Fruit fly (Drosophila melanogaster) whole organism, embryonic: ENCODE measurements around the gene Baldspot.

ENCODE experiments used
- ATbp ChIP-seq: fragments of 200-800 bp; sonication (Bioruptor generic); optimal IDR thresholded peaks from 2 replicates; lab custom pipeline; 2017; ENCODE audit warnings: missing biosample characterization, mild to moderate bottlenecking, missing genetic modification characterization, missing genetic modification reagents
- Ada2b ChIP-seq: fragments of 200-800 bp; sonication (Bioruptor generic); IDR thresholded peaks from 2 replicates; pipeline ENCODE4 v1.3.6; 2022; ENCODE audit warnings: missing biosample characterization, missing genetic modification characterization
- CG1024 ChIP-seq: fragments of 200-800 bp; sonication (Bioruptor generic); IDR thresholded peaks from 2 replicates; pipeline ENCODE4 v1.3.6; 2022; ENCODE audit warnings: missing biosample characterization, missing genetic modification characterization
- CG10462 ChIP-seq: fragments of 200-800 bp; sonication (Bioruptor generic); optimal IDR thresholded peaks from 2 replicates; lab custom pipeline; 2016; ENCODE audit warnings: missing biosample characterization, missing genetic modification characterization
- CG10565 ChIP-seq: fragments of 200-800 bp; sonication (Bioruptor generic); optimal IDR thresholded peaks from 3 replicates; lab custom pipeline; 2016; ENCODE audit warnings: missing biosample characterization, mild to moderate bottlenecking, missing genetic modification characterization
- CG12299 ChIP-seq: fragments of 200-800 bp; sonication (Bioruptor generic); optimal IDR thresholded peaks from 2 replicates; lab custom pipeline; 2018; ENCODE audit warnings: missing biosample characterization, mild to moderate bottlenecking, missing genetic modification characterization
- CG1233 ChIP-seq: fragments of 200-800 bp; sonication (Bioruptor generic); optimal IDR thresholded peaks from 4 replicates; lab custom pipeline; 2018; ENCODE audit warnings: missing biosample characterization, mild to moderate bottlenecking, missing genetic modification characterization
- CG12942 ChIP-seq: fragments of 200-800 bp; sonication (Bioruptor generic); optimal IDR thresholded peaks from 3 replicates; lab custom pipeline; 2016; ENCODE audit warnings: missing biosample characterization, missing genetic modification characterization
- CG16815 ChIP-seq: fragments of 200-800 bp; sonication (Bioruptor generic); optimal IDR thresholded peaks from 3 replicates; lab custom pipeline; 2017; ENCODE audit warnings: missing biosample characterization, mild to moderate bottlenecking, missing genetic modification characterization
- CG6689 ChIP-seq: fragments of 200-800 bp; sonication (Bioruptor generic); IDR thresholded peaks from 2 replicates; pipeline ENCODE4 v1.3.6; 2022; ENCODE audit warnings: missing biosample characterization, missing genetic modification characterization
- CG7928 ChIP-seq: fragments of 200-800 bp; sonication (Bioruptor generic); optimal IDR thresholded peaks from 2 replicates; lab custom pipeline; 2017; ENCODE audit warnings: missing biosample characterization, mild to moderate bottlenecking, missing genetic modification characterization
- CG7963 ChIP-seq: fragments of 200-800 bp; sonication (Bioruptor generic); IDR thresholded peaks from 3 replicates; pipeline ENCODE4 v1.3.6; 2022; ENCODE audit warnings: missing biosample characterization, missing genetic modification characterization; ENCODE audit not compliant: partially characterized antibody
- D ChIP-seq, 2 experiments: fragments of 200-800 bp in 1 of 2; fragments of >200 bp in 1 of 2; sonication (Bioruptor generic) in 1 of 2; optimal IDR thresholded peaks; 2 replicates in 1 of 2; 3 replicates in 1 of 2; lab custom pipeline; 2017; ENCODE audit warnings: mild to moderate bottlenecking in 1 of 2, missing biosample characterization in 1 of 2, missing genetic modification characterization in 1 of 2, missing genetic modification reagents in 1 of 2
- Dll ChIP-seq: fragments of 200-800 bp; sonication (Bioruptor generic); IDR thresholded peaks from 4 replicates; pipeline ENCODE4 v1.3.6; 2022; ENCODE audit warnings: missing biosample characterization, missing genetic modification characterization; ENCODE audit not compliant: partially characterized antibody
- Elba2 ChIP-seq: fragments of 200-800 bp; sonication (Bioruptor generic); optimal IDR thresholded peaks from 3 replicates; lab custom pipeline; 2016; ENCODE audit warnings: missing biosample characterization, missing genetic modification characterization
- GATAe ChIP-seq: fragments of 200-800 bp; sonication (Bioruptor generic); conservative IDR thresholded peaks from 2 replicates; pipeline ENCODE4 v1.3.6; 2022; ENCODE audit warnings: missing biosample characterization, missing genetic modification characterization
- HLH54F ChIP-seq: fragments of 200-800 bp; sonication (Bioruptor generic); optimal IDR thresholded peaks from 3 replicates; lab custom pipeline; 2016; ENCODE audit warnings: missing biosample characterization, missing genetic modification characterization
- Hmx ChIP-seq: fragments of 200-800 bp; sonication (Bioruptor generic); optimal IDR thresholded peaks from 2 replicates; lab custom pipeline; 2016; ENCODE audit warnings: missing biosample characterization, missing genetic modification characterization
- Lim3 ChIP-seq: fragments of 200-800 bp; sonication (Bioruptor generic); IDR thresholded peaks from 2 replicates; pipeline ENCODE4 v1.3.6; 2022; ENCODE audit warnings: missing biosample characterization, missing genetic modification characterization
- Mad ChIP-seq: fragments of 200-800 bp; sonication (Bioruptor generic); optimal IDR thresholded peaks from 2 replicates; lab custom pipeline; 2016; ENCODE audit warnings: missing biosample characterization, missing genetic modification characterization
- Med ChIP-seq: fragments of 200-800 bp; sonication (Bioruptor generic); peaks from one replicate; lab custom pipeline; 2016; ENCODE audit warnings: missing biosample characterization, missing genetic modification characterization, mild to moderate bottlenecking, inconsistent platforms, moderate library complexity
- Nf-YA ChIP-seq: fragments of 200-800 bp; sonication (Bioruptor generic); IDR thresholded peaks from 2 replicates; pipeline ENCODE4 v1.3.6; 2022; ENCODE audit warnings: missing biosample characterization, missing genetic modification characterization
- Opbp ChIP-seq: fragments of 200-800 bp; sonication (Bioruptor generic); IDR thresholded peaks from 3 replicates; pipeline ENCODE4 v1.3.6; 2022; ENCODE audit warnings: missing biosample characterization, missing genetic modification characterization; ENCODE audit not compliant: partially characterized antibody
- Pdp1 ChIP-seq, 2 experiments: fragments of 200-800 bp; sonication (Bioruptor generic); optimal IDR thresholded peaks; 3 replicates each; lab custom pipeline; 2016; ENCODE audit warnings: missing biosample characterization in 2 of 2, missing genetic modification characterization in 2 of 2, mild to moderate bottlenecking in 1 of 2, moderate library complexity in 1 of 2
- Stat92E ChIP-seq, 3 experiments: fragments of >200 bp in 2 of 3; fragments of 200-800 bp in 1 of 3; sonication (Bioruptor generic) in 1 of 3; optimal IDR thresholded peaks; 2 replicates each; lab custom pipeline; 2017 to 2019; ENCODE audit warnings: missing biosample characterization in 3 of 3, missing genetic modification characterization in 3 of 3, mild to moderate bottlenecking in 1 of 3, moderate library complexity in 1 of 3
- Usf ChIP-seq: fragments of 200-800 bp; sonication (Bioruptor generic); optimal IDR thresholded peaks from 2 replicates; lab custom pipeline; 2017; ENCODE audit warnings: missing genotype, missing biosample characterization, missing genetic modification characterization
- al ChIP-seq: fragments of 200-800 bp; sonication (Bioruptor generic); IDR thresholded peaks from 2 replicates; pipeline ENCODE4 v1.3.6; 2022; ENCODE audit warnings: missing biosample characterization, missing genetic modification characterization
- ara ChIP-seq: fragments of 200-800 bp; sonication (Bioruptor generic); IDR thresholded peaks from 2 replicates; pipeline ENCODE4 v1.3.6; 2022; ENCODE audit warnings: missing biosample characterization, missing genetic modification characterization
- bcd ChIP-seq: fragments of 200-800 bp; sonication (Bioruptor generic); optimal IDR thresholded peaks from 2 replicates; lab custom pipeline; 2017; ENCODE audit warnings: missing biosample characterization, mild to moderate bottlenecking, missing genetic modification characterization
- chinmo ChIP-seq: fragments of 200-800 bp; sonication (Bioruptor generic); IDR thresholded peaks from 4 replicates; pipeline ENCODE4 v1.3.6; 2022; ENCODE audit warnings: missing biosample characterization, missing genetic modification characterization; ENCODE audit not compliant: partially characterized antibody
- chn ChIP-seq: fragments of 200-800 bp; sonication (Bioruptor generic); optimal IDR thresholded peaks from 2 replicates; lab custom pipeline; 2016; ENCODE audit warnings: missing biosample characterization, missing genetic modification characterization
- corto ChIP-seq: fragments of 200-800 bp; sonication (Bioruptor generic); optimal IDR thresholded peaks from 2 replicates; lab custom pipeline; 2016; ENCODE audit warnings: missing biosample characterization, mild to moderate bottlenecking, missing genetic modification characterization, moderate library complexity
- cwo ChIP-seq: fragments of 200-800 bp; sonication (Bioruptor generic); optimal IDR thresholded peaks from 3 replicates; lab custom pipeline; 2017; ENCODE audit warnings: missing biosample characterization, missing genetic modification characterization, mild to moderate bottlenecking, moderate library complexity, missing genetic modification reagents
- dmrt99B ChIP-seq: fragments of 200-800 bp; sonication (Bioruptor generic); optimal IDR thresholded peaks from 2 replicates; lab custom pipeline; 2018; ENCODE audit warnings: missing biosample characterization, mild to moderate bottlenecking, missing genetic modification characterization, moderate library complexity
- emc ChIP-seq: fragments of 200-800 bp; sonication (Bioruptor generic); optimal IDR thresholded peaks from 2 replicates; lab custom pipeline; 2016; ENCODE audit warnings: missing biosample characterization, missing genetic modification characterization
- gt ChIP-seq: fragments of 200-800 bp; sonication (Bioruptor generic); IDR thresholded peaks from 2 replicates; pipeline ENCODE4 v1.3.6; 2022; ENCODE audit warnings: missing biosample characterization, missing genetic modification characterization
- inv ChIP-seq: fragments of 200-800 bp; sonication (Bioruptor generic); IDR thresholded peaks from 2 replicates; pipeline ENCODE4 v1.3.6; 2022; ENCODE audit warnings: missing biosample characterization, missing genetic modification characterization; ENCODE audit not compliant: partially characterized antibody
- ken ChIP-seq: fragments of 200-800 bp; sonication (Bioruptor generic); IDR thresholded peaks from 3 replicates; pipeline ENCODE4 v1.3.6; 2022; ENCODE audit warnings: missing biosample characterization, missing genetic modification characterization
- pum ChIP-seq: fragments of 200-800 bp; sonication (Bioruptor generic); optimal IDR thresholded peaks from 2 replicates; lab custom pipeline; 2016; ENCODE audit warnings: missing biosample characterization, missing genetic modification characterization
- ranshi ChIP-seq: fragments of 200-800 bp; sonication (Bioruptor generic); IDR thresholded peaks from 2 replicates; pipeline ENCODE4 v1.3.6; 2022; ENCODE audit warnings: missing biosample characterization, missing genetic modification characterization
- rib ChIP-seq: fragments of 200-800 bp; sonication (Bioruptor generic); IDR thresholded peaks from 2 replicates; pipeline ENCODE4 v1.3.6; 2022; ENCODE audit warnings: missing biosample characterization, missing genetic modification characterization
- run ChIP-seq: fragments of 200-800 bp; sonication (Bioruptor generic); optimal IDR thresholded peaks from 3 replicates; lab custom pipeline; 2018; ENCODE audit warnings: missing biosample characterization, mild to moderate bottlenecking, missing genetic modification characterization
- schlank ChIP-seq: fragments of 200-800 bp; sonication (Bioruptor generic); optimal IDR thresholded peaks from 2 replicates; lab custom pipeline; 2018; ENCODE audit warnings: missing biosample characterization, mild to moderate bottlenecking, missing genetic modification characterization
- sens-2 ChIP-seq: fragments of 200-800 bp; sonication (Bioruptor generic); IDR thresholded peaks from 2 replicates; pipeline ENCODE4 v1.3.6; 2022; ENCODE audit warnings: missing biosample characterization, missing genetic modification characterization
- stc ChIP-seq: fragments of 200-800 bp; sonication (Bioruptor generic); IDR thresholded peaks from 2 replicates; pipeline ENCODE4 v1.3.6; 2022; ENCODE audit warnings: missing biosample characterization, missing genetic modification characterization
- tll ChIP-seq, 2 experiments: fragments of 200-800 bp in 1 of 2; fragments of >200 bp in 1 of 2; sonication (Bioruptor generic) in 1 of 2; optimal IDR thresholded peaks; 2 replicates each; lab custom pipeline; 2017 to 2019; ENCODE audit warnings: missing biosample characterization in 2 of 2, missing genetic modification characterization in 2 of 2, mild to moderate bottlenecking in 1 of 2, moderate library complexity in 1 of 2
- trh ChIP-seq: fragments of 200-800 bp; sonication (Bioruptor generic); optimal IDR thresholded peaks from 2 replicates; lab custom pipeline; 2016; ENCODE audit warnings: missing biosample characterization, missing genetic modification characterization
- vfl ChIP-seq: fragments of 200-800 bp; sonication (Bioruptor generic); optimal IDR thresholded peaks from 2 replicates; lab custom pipeline; 2016; ENCODE audit warnings: missing biosample characterization, missing genetic modification characterization
- z ChIP-seq: fragments of 200-800 bp; sonication (Bioruptor generic); IDR thresholded peaks from 3 replicates; pipeline ENCODE4 v1.3.6; 2022; ENCODE audit warnings: missing biosample characterization, missing genetic modification characterization

Baldspot gene

dm6 chr3L:16667663-16668465 is 6.4 kb upstream of the Baldspot start, which contains the start of gene Galphaf:
Gene Galphaf (minus strand): TSS chr3L:16667934.
- TF ChIP-seq schlank (peak; percentile 5), ranshi (GFP tag; lab: Robert Waterston, UW) (no peak), z (GFP tag; lab: Robert Waterston, UW) (no peak), vfl (GFP tag; lab: Kevin White, UChicago) (no peak), CG10462 (GFP tag; lab: Kevin White, UChicago) (no peak), Nf-YA (GFP tag; lab: Robert Waterston, UW) (no peak), Pdp1 (GFP tag; optimal IDR thresholded peaks at IDR 0.05; lab: Kevin White, UChicago) (no peak), Opbp (GFP tag; lab: Robert Waterston, UW) (no peak), CG12942 (GFP tag; lab: Kevin White, UChicago) (no peak), Hmx (GFP tag; lab: Kevin White, UChicago) (no peak), emc (no peak), CG6689 (GFP tag; lab: Robert Waterston, UW) (no peak), sens-2 (GFP tag; lab: Robert Waterston, UW) (no peak), CG1233 (GFP tag; lab: Kevin White, UChicago) (no peak), run (tag; lab: Kevin White, UChicago) (no peak), gt (GFP tag; lab: Robert Waterston, UW) (no peak), chn (no peak), CG16815 (no peak), GATAe (GFP tag; lab: Robert Waterston, UW) (0 out of 2 replicates have a peak, but pooled peaks have one; percentile 44), al (GFP tag; lab: Robert Waterston, UW) (no peak), ara (no peak), Ada2b (GFP tag; lab: Robert Waterston, UW) (no peak), D (optimal IDR thresholded peaks at IDR 0.05; lab: Kevin White, UChicago) (no peak), D (GFP tag; optimal IDR thresholded peaks at IDR 0.05; lab: Kevin White, UChicago) (no peak), cwo (GFP tag; lab: Kevin White, UChicago) (peak; percentile 38), CG12299 (tag; lab: Kevin White, UChicago) (no peak), ken (GFP tag; lab: Robert Waterston, UW) (no peak), CG7928 (GFP tag; lab: Kevin White, UChicago) (no peak), Usf (GFP tag; lab: Kevin White, UChicago) (no peak), Lim3 (GFP tag; lab: Robert Waterston, UW) (0 out of 2 replicates have a peak, but pooled peaks have one; percentile 9), HLH54F (no peak), dmrt99B (tag; lab: Kevin White, UChicago) (no peak), tll (GFP tag; optimal IDR thresholded peaks at IDR 0.05; lab: Kevin White, UChicago) (no peak), Dll (GFP tag; lab: Robert Waterston, UW) (peak; percentile 17; the same call in 1 of the 4 replicates), Mad (GFP tag; lab: Kevin White, UChicago) (no peak), Med (GFP tag; lab: Kevin White, UChicago) (peak; percentile 22), bcd (GFP tag; lab: Kevin White, UChicago) (no peak), trh (GFP tag; lab: Kevin White, UChicago) (no peak), Stat92E (GFP tag; optimal IDR thresholded peaks at IDR 0.05; lab: Kevin White, UChicago) (no peak), stc (GFP tag; lab: Robert Waterston, UW) (no peak), pum (no peak), chinmo (GFP tag; lab: Robert Waterston, UW) (0 out of 4 replicates have a peak, but pooled peaks have one; percentile 27), CG1024 (GFP tag; lab: Robert Waterston, UW) (no peak), rib (no peak), CG7963 (GFP tag; lab: Robert Waterston, UW) (no peak), CG10565 (no peak), corto (no peak), Elba2 (GFP tag; lab: Kevin White, UChicago) (no peak), ATbp (GFP tag; lab: Kevin White, UChicago) (no peak), inv (GFP tag; lab: Robert Waterston, UW) (no peak)
